Fruit fly (Drosophila melanogaster) whole organism, prepupa: ENCODE results near the gene CNMa.
A peak's percentile ranks its signal among the peaks of the same experiment; 100 is the strongest.

ENCODE experiments used
- Blimp-1 ChIP-seq: fragments of 200-800 bp; sonication (Bioruptor generic); optimal IDR thresholded peaks from 3 replicates; lab custom pipeline; 2017; ENCODE audit warnings: missing biosample characterization, missing genetic modification characterization, mild to moderate bottlenecking, moderate library complexity, missing genetic modification reagents
- CG10631 ChIP-seq: fragments of 200-800 bp; sonication (Bioruptor generic); optimal IDR thresholded peaks from 2 replicates; lab custom pipeline; 2016; ENCODE audit warnings: missing biosample characterization, missing genetic modification characterization
- CG10669 ChIP-seq: fragments of 200-800 bp; sonication (Bioruptor generic); optimal IDR thresholded peaks from 3 replicates; lab custom pipeline; 2018; ENCODE audit warnings: missing biosample characterization, mild to moderate bottlenecking, missing genetic modification characterization, moderate library complexity
- CG11294 ChIP-seq: fragments of 200-800 bp; sonication (Bioruptor generic); IDR thresholded peaks from 2 replicates; pipeline ENCODE4 v1.3.6; 2022; ENCODE audit warnings: missing biosample characterization, missing genetic modification characterization
- CG15336 ChIP-seq: fragments of 200-800 bp; sonication (Bioruptor generic); IDR thresholded peaks from 2 replicates; pipeline ENCODE4 v1.3.6; 2022; ENCODE audit warnings: missing biosample characterization, missing genetic modification characterization
- CG16779 ChIP-seq: fragments of 200-800 bp; sonication (Bioruptor generic); optimal IDR thresholded peaks from 3 replicates; lab custom pipeline; 2017; ENCODE audit warnings: missing biosample characterization, mild to moderate bottlenecking, missing genetic modification characterization
- CG32006 ChIP-seq: fragments of 200-800 bp; sonication (Bioruptor generic); optimal IDR thresholded peaks from 3 replicates; lab custom pipeline; 2017; ENCODE audit warnings: missing biosample characterization, mild to moderate bottlenecking, missing genetic modification characterization
- CG34406 ChIP-seq: fragments of 200-800 bp; sonication (Bioruptor generic); optimal IDR thresholded peaks from 3 replicates; lab custom pipeline; 2016; ENCODE audit warnings: missing biosample characterization, missing genetic modification characterization
- CG4318 ChIP-seq: fragments of 200-800 bp; sonication (Bioruptor generic); optimal IDR thresholded peaks from 3 replicates; lab custom pipeline; 2017; ENCODE audit warnings: missing biosample characterization, mild to moderate bottlenecking, missing genetic modification characterization
- CG6163 ChIP-seq: fragments of 200-800 bp; sonication (Bioruptor generic); IDR thresholded peaks from 3 replicates; pipeline ENCODE4 v1.3.6; 2022; ENCODE audit warnings: missing biosample characterization, missing genetic modification characterization
- CG6276 ChIP-seq: fragments of 200-800 bp; sonication (Bioruptor generic); optimal IDR thresholded peaks from 2 replicates; lab custom pipeline; 2017; ENCODE audit warnings: missing biosample characterization, mild to moderate bottlenecking, missing genetic modification characterization
- CG6792 ChIP-seq: fragments of 200-800 bp; sonication (Bioruptor generic); optimal IDR thresholded peaks from 3 replicates; lab custom pipeline; 2016; ENCODE audit warnings: missing biosample characterization, missing genetic modification characterization
- CG6854 ChIP-seq: fragments of 200-800 bp; sonication (Bioruptor generic); optimal IDR thresholded peaks from 2 replicates; lab custom pipeline; 2017; ENCODE audit warnings: missing biosample characterization, mild to moderate bottlenecking, missing genetic modification characterization
- CG7368 ChIP-seq: fragments of 200-800 bp; sonication (Bioruptor generic); optimal IDR thresholded peaks from 3 replicates; lab custom pipeline; 2016; ENCODE audit warnings: missing biosample characterization, missing genetic modification characterization
- CG8119 ChIP-seq: fragments of 200-800 bp; sonication (Bioruptor generic); IDR thresholded peaks from 3 replicates; pipeline ENCODE4 v1.3.6; 2022; ENCODE audit warnings: missing biosample characterization, missing genetic modification characterization
- CG8632 ChIP-seq: fragments of 200-800 bp; sonication (Bioruptor generic); optimal IDR thresholded peaks from 3 replicates; lab custom pipeline; 2016; ENCODE audit warnings: missing biosample characterization, missing genetic modification characterization
- CG9139 ChIP-seq: fragments of 200-800 bp; sonication (Bioruptor generic); optimal IDR thresholded peaks from 3 replicates; lab custom pipeline; 2017; ENCODE audit warnings: missing biosample characterization, mild to moderate bottlenecking, missing genetic modification characterization
- Eip78C ChIP-seq: fragments of 200-800 bp; sonication (Bioruptor generic); peaks from one replicate; lab custom pipeline; 2016; ENCODE audit warnings: missing biosample characterization, missing genetic modification characterization
- Eip93F ChIP-seq: fragments of 200-800 bp; sonication (Bioruptor generic); optimal IDR thresholded peaks from 2 replicates; lab custom pipeline; 2016; ENCODE audit warnings: missing biosample characterization, mild to moderate bottlenecking, missing genetic modification characterization
- Ets96B ChIP-seq: fragments of 200-800 bp; optimal IDR thresholded peaks from 2 replicates; lab custom pipeline; 2019; ENCODE audit warnings: missing biosample characterization, mild to moderate bottlenecking, missing genetic modification characterization, moderate library complexity
- Gug ChIP-seq: fragments of 200-800 bp; sonication (Bioruptor generic); IDR thresholded peaks from 2 replicates; pipeline ENCODE4 v1.3.6; 2022; ENCODE audit warnings: missing biosample characterization, missing genetic modification characterization
- Hr38 ChIP-seq: sonication (Bioruptor generic); optimal IDR thresholded peaks from 2 replicates; lab custom pipeline; 2016; ENCODE audit warnings: missing biosample characterization, missing genetic modification characterization
- Hr39 ChIP-seq: fragments of 200-800 bp; sonication (Bioruptor generic); optimal IDR thresholded peaks from 2 replicates; lab custom pipeline; 2016; ENCODE audit warnings: missing biosample characterization, missing genetic modification characterization
- Hr4 ChIP-seq: fragments of 200-800 bp; sonication (Bioruptor generic); optimal IDR thresholded peaks from 3 replicates; lab custom pipeline; 2016; ENCODE audit warnings: missing biosample characterization, missing genetic modification characterization
- Lpt ChIP-seq: fragments of 200-800 bp; sonication (Bioruptor generic); optimal IDR thresholded peaks from 3 replicates; lab custom pipeline; 2016; ENCODE audit warnings: missing biosample characterization, missing genetic modification characterization
- OdsH ChIP-seq: fragments of 200-800 bp; sonication (Bioruptor generic); optimal IDR thresholded peaks from 3 replicates; lab custom pipeline; 2016; ENCODE audit warnings: missing biosample characterization, missing genetic modification characterization
- Sox102F ChIP-seq: fragments of 200-800 bp; sonication (Bioruptor generic); optimal IDR thresholded peaks from 2 replicates; lab custom pipeline; 2016; ENCODE audit warnings: missing biosample characterization, mild to moderate bottlenecking, missing genetic modification characterization
- Sox14 ChIP-seq: fragments of 200-800 bp; sonication (Bioruptor generic); optimal IDR thresholded peaks from 3 replicates; lab custom pipeline; 2016; ENCODE audit warnings: missing biosample characterization, missing genetic modification characterization
- Sox15 ChIP-seq: fragments of 200-800 bp; sonication (Bioruptor generic); optimal IDR thresholded peaks from 3 replicates; lab custom pipeline; 2016; ENCODE audit warnings: missing biosample characterization, missing genetic modification characterization
- achi ChIP-seq: fragments of 200-800 bp; sonication (Bioruptor generic); optimal IDR thresholded peaks from 3 replicates; lab custom pipeline; 2016; ENCODE audit warnings: missing biosample characterization, missing genetic modification characterization
- acj6 ChIP-seq: fragments of 200-800 bp; sonication (Bioruptor generic); optimal IDR thresholded peaks from 3 replicates; lab custom pipeline; 2016; ENCODE audit warnings: missing biosample characterization, missing genetic modification characterization
- dac ChIP-seq: fragments of 200-800 bp; sonication (Bioruptor generic); optimal IDR thresholded peaks from 2 replicates; lab custom pipeline; 2017; ENCODE audit warnings: missing biosample characterization, mild to moderate bottlenecking, missing genetic modification characterization
- eg ChIP-seq: fragments of 200-800 bp; sonication (Bioruptor generic); IDR thresholded peaks from 3 replicates; pipeline ENCODE4 v1.3.6; 2022; ENCODE audit warnings: missing biosample characterization, missing genetic modification characterization
- fkh ChIP-seq: fragments of 200-800 bp; sonication (Bioruptor generic); optimal IDR thresholded peaks from 3 replicates; lab custom pipeline; 2017; ENCODE audit warnings: missing biosample characterization, mild to moderate bottlenecking, missing genetic modification characterization, moderate library complexity
- lz ChIP-seq: fragments of 200-800 bp; sonication (Bioruptor generic); optimal IDR thresholded peaks from 3 replicates; lab custom pipeline; 2016; ENCODE audit warnings: missing biosample characterization, missing genetic modification characterization
- net ChIP-seq: fragments of 200-800 bp; sonication (Bioruptor generic); optimal IDR thresholded peaks from 3 replicates; lab custom pipeline; 2016; ENCODE audit warnings: missing biosample characterization, missing genetic modification characterization
- pdm3 ChIP-seq: fragments of 200-800 bp; sonication (Bioruptor generic); optimal IDR thresholded peaks from 3 replicates; lab custom pipeline; 2016; ENCODE audit warnings: missing biosample characterization, missing genetic modification characterization
- salr ChIP-seq, 2 experiments: fragments of 200-800 bp; sonication (Bioruptor generic); optimal IDR thresholded peaks; 3 replicates each; lab custom pipeline; 2016 to 2018; ENCODE audit warnings: missing biosample characterization in 2 of 2, missing genetic modification characterization in 2 of 2, mild to moderate bottlenecking in 1 of 2
- svp ChIP-seq: fragments of 200-800 bp; sonication (Bioruptor generic); peaks from one replicate; lab custom pipeline; 2016; ENCODE audit warnings: missing biosample characterization, missing genetic modification characterization
- vri ChIP-seq: fragments of 200-800 bp; sonication (Bioruptor generic); optimal IDR thresholded peaks from 3 replicates; lab custom pipeline; 2016; ENCODE audit warnings: missing biosample characterization, mild to moderate bottlenecking, missing genetic modification characterization

Gene CNMa

DNA sequence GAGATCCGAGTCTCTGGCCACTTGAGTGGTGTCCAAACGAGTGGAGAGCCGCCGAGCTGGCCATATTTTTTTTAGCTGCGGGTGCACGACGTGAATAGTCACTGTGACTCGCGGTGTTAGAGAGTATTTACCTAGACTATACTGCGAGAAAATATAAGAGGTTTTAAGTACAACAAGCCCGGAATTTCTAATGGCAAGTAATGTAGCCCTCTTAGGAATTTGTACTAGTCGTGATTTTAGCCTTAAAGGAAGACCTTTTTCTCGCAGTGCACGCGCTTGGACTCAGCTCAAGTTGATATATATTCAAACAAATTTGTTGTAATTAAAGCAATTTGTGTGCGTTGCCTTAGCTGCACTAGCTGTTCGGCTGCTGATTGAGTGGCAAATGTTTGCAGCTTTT lies 10.8 kb downstream of the CNMa start:
- TF ChIP-seq dac (GFP tag; lab: Kevin White, UChicago), result peak; percentile 44
- TF ChIP-seq net, result no peak
- TF ChIP-seq Lpt (GFP tag; lab: Kevin White, UChicago), result peak; percentile 47
- TF ChIP-seq CG34406 (GFP tag; lab: Kevin White, UChicago), result no peak
- no peak for TF ChIP-seq CG10669 (GFP tag; lab: Kevin White, UChicago)
- peak; percentile 63; the same call in 1 of the 2 replicates for TF ChIP-seq CG11294 (GFP tag; lab: Robert Waterston, UW)
- no peak for TF ChIP-seq acj6 (GFP tag; lab: Kevin White, UChicago)
- TF ChIP-seq CG6276, result peak; percentile 66
- TF ChIP-seq Sox14 (GFP tag; lab: Kevin White, UChicago), result no peak
- peak; percentile 15 for TF ChIP-seq CG4318 (GFP tag; lab: Kevin White, UChicago)
- TF ChIP-seq salr (GFP tag; optimal IDR thresholded peaks at IDR 0.05; lab: Kevin White, UChicago), result peak in 1 of 2 experiments; percentile 14
- no peak for TF ChIP-seq CG6792
- peak; percentile 25 for TF ChIP-seq achi (GFP tag; lab: Kevin White, UChicago)
- peak; percentile 1 for TF ChIP-seq Hr38 (GFP tag; lab: Kevin White, UChicago)
- no peak for TF ChIP-seq Sox102F (GFP tag; lab: Kevin White, UChicago)
- TF ChIP-seq Hr4 (GFP tag; lab: Kevin White, UChicago), result peak; percentile 72
- peak; percentile 72 for TF ChIP-seq CG32006 (GFP tag; lab: Kevin White, UChicago)
- peak; percentile 69 for TF ChIP-seq Gug
- TF ChIP-seq CG6854 (GFP tag; lab: Kevin White, UChicago), result no peak
- no peak for TF ChIP-seq vri (GFP tag; lab: Kevin White, UChicago)
- TF ChIP-seq CG8119 (GFP tag; lab: Robert Waterston, UW), result peak; percentile 78
- TF ChIP-seq CG6163, result peak; percentile 74; the same call in 2 of the 3 replicates
- TF ChIP-seq fkh (GFP tag; lab: Kevin White, UChicago), result no peak
- no peak for TF ChIP-seq CG16779 (tag; lab: Kevin White, UChicago)
- peak; percentile 76 for TF ChIP-seq CG15336 (GFP tag; lab: Robert Waterston, UW)
- peak; percentile 90 for TF ChIP-seq eg
- TF ChIP-seq OdsH, result peak; percentile 21
- TF ChIP-seq pdm3 (GFP tag; lab: Kevin White, UChicago), result peak; percentile 37
- no peak for TF ChIP-seq CG10631
- TF ChIP-seq lz (GFP tag; lab: Kevin White, UChicago), result no peak

DNA sequence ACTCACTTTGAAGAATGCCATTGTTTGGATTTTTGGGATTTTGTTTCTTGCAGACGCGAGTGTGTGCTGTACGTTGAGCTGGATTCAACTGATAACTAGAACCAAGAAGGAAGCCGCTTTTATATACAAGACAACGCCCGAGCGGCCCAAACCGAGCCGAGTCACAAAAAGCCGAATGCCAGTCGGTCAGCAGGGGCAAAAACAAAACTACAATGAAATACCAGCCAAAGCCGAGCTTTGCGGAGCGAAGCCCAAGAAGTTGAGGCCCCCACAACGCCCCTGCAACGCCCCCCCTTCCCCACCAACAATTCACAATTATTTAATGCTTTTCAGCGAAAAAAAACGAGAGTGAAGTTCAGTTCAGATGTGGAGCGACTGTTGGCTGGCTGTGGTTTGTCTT lies 13.4 kb downstream of the CNMa start, which contains the start of gene Cpr62Bc:
Gene Cpr62Bc, minus strand, starts transcription at position 101 of the 400 bp plus-strand sequence.
- TF ChIP-seq CG8632 (GFP tag; lab: Kevin White, UChicago) (no peak), CG6854 (GFP tag; lab: Kevin White, UChicago) (no peak)

DNA sequence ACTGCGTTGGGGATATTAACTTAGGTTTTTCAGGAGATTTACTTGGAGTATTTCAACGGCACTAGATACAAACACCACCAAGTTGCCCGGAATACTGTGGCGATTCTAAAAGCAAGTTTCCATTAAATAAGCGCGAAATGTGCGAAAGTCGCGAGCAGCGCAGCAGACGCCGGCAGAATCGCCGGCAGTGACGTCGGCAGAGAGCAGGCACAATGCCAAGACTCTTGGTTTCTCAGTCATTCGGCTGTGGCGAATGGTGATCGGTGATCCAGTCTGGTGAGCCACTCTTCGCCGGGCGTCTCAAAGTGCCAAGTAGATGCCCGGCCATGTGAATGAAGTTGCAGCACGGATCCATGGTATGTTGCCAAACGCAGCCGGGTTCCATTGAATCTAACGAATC lies 20.3 kb downstream of the CNMa start, which contains the start of gene Cpr62Bb:
Gene Cpr62Bb, minus strand, starts transcription at position 101 of the 400 bp plus-strand sequence.
- TF ChIP-seq net (no peak), CG9139 (no peak), pdm3 (GFP tag; lab: Kevin White, UChicago) (no peak), Eip93F (GFP tag; lab: Kevin White, UChicago) (no peak), Blimp-1 (no peak), Eip78C (no peak), Ets96B (tag; lab: Kevin White, UChicago) (no peak), CG6276 (no peak), Sox15 (GFP tag; lab: Kevin White, UChicago) (no peak), Gug (no peak), svp (GFP tag; lab: Kevin White, UChicago) (no peak), eg (no peak), Sox102F (GFP tag; lab: Kevin White, UChicago) (no peak), Hr39 (no peak), CG4318 (GFP tag; lab: Kevin White, UChicago) (no peak), CG7368 (GFP tag; lab: Kevin White, UChicago) (no peak), vri (GFP tag; lab: Kevin White, UChicago) (no peak)
